Worm (Caenorhabditis elegans) whole organism, L4/young adult: Measurements from ENCODE around the gene cutl-1.

Experiments
- W03F9.2 ChIP-seq: fragments of 150-350 bp; optimal IDR thresholded peaks from 2 replicates; lab custom pipeline; 2014; ENCODE audit warnings: missing biosample characterization, missing genetic modification characterization
- dao-5 ChIP-seq: sonication (generic microtip); optimal IDR thresholded peaks from 2 replicates; lab custom pipeline; 2016; ENCODE audit warnings: missing genotype, missing genetic modification characterization, moderate library complexity, missing compliant biosample characterization
- him-1 ChIP-seq: sonication (generic microtip); optimal IDR thresholded peaks from 2 replicates; lab custom pipeline; 2016; ENCODE audit warnings: missing genotype, missing genetic modification reagents, missing genetic modification characterization, missing compliant biosample characterization

DNA sequence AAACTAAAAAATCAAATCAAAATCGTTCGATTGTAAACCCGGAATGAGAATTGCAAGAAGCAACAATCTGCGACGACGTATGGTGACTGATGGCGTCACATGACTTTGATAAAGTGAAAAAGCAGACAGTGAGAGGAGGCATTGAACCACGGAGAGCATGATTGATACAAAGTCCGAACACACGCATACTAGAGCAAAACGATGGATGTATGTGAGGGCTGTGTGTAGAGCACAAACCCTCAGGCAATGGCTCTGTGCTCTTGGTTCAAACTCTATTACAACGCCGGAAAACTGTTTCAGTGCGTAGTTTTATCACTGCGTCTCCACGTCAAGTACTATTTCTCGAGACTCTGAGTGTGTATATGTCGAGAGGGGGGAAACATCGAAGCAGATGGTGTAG lies 3.4 kb downstream of the cutl-1 start:
- TF ChIP-seq him-1 (no peak), dao-5 (tag; lab: Kevin White, UChicago) (no peak), W03F9.2 (no peak)
